Worm (Caenorhabditis elegans): ENCODE data around the gene Y17G9B.2.

DNA sequence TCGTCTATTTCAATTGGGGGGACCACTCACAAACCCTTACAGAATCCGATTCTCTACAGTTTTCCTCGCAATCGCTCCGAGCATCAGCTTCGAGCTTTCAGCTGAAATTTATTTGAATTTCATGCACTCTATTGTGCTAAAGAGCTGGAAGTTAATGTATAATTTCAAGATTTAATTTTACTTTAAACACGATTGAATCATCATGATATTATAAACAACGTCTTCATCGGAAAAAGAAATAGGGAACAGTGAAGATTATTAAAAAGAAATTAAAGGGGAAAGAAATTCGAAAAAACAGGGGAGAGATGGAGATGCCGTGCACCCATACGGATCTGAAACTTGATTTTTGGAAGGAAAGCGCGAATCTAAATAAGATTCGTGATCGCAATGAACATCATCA lies 19.8 kb upstream of the Y17G9B.2 start, which contains the start of gene hoe-1:
- no peak for TF ChIP-seq him-1 (tag; optimal IDR thresholded peaks at IDR 0.05)
- no peak for TF ChIP-seq dao-5 (tag; optimal IDR thresholded peaks at IDR 0.05)
